Worm (Caenorhabditis elegans) whole organism, dauer: ENCODE measurements around the gene F58E6.5.

ENCODE experiments used
- unc-62 ChIP-seq: sonication (generic microtip); optimal IDR thresholded peaks from 2 replicates; lab custom pipeline; 2017; ENCODE audit warnings: missing biosample characterization, missing genetic modification reagents, missing genetic modification characterization

The F58E6.5 gene

ce11 chrV:9754459-9754858 is at the start of gene F58E6.5:
F58E6.5 (minus strand) TSS chrV:9754559.
- TF ChIP-seq unc-62 (GFP tag; lab: Kevin White, UChicago) = no peak

- no peak for TF ChIP-seq unc-62 (GFP tag; lab: Kevin White, UChicago)
Measured at ce11 chrV:9803176-9803575, 48.8 kb upstream of the F58E6.5 start, which contains the start of gene sru-39. sru-39 (plus strand) TSS chrV:9803476.

ce11 chrV:9801965-9802364 is 47.6 kb upstream of the F58E6.5 start, which contains the start of gene F46B6.10:
F46B6.10 (minus strand) TSS chrV:9802065.
- TF ChIP-seq unc-62 (GFP tag; lab: Kevin White, UChicago) = no peak

- TF ChIP-seq unc-62 (GFP tag; lab: Kevin White, UChicago) = no peak
Measured at ce11 chrV:9799076-9799475, 44.7 kb upstream of the F58E6.5 start, which contains the start of gene F46B6.13. F46B6.13 (minus strand) TSS chrV:9799176.

- TF ChIP-seq unc-62 (GFP tag; lab: Kevin White, UChicago) = no peak
Measured at ce11 chrV:9798212-9798611, 43.9 kb upstream of the F58E6.5 start.

- TF ChIP-seq unc-62 (GFP tag; lab: Kevin White, UChicago) = no peak
Measured at ce11 chrV:9796562-9796961, 42.2 kb upstream of the F58E6.5 start, which contains the start of gene F46B6.9. F46B6.9 (plus strand) TSS chrV:9796862.

- no peak for TF ChIP-seq unc-62 (GFP tag; lab: Kevin White, UChicago)
Measured at ce11 chrV:9796002-9796401, 41.6 kb upstream of the F58E6.5 start.

- no peak for TF ChIP-seq unc-62 (GFP tag; lab: Kevin White, UChicago)
Measured at ce11 chrV:9794997-9795396, 40.6 kb upstream of the F58E6.5 start.

ce11 chrV:9791332-9791731 is 37.0 kb upstream of the F58E6.5 start, which contains the start of gene lipl-2:
lipl-2 (plus strand) TSS chrV:9791567.
- TF ChIP-seq unc-62 (GFP tag; lab: Kevin White, UChicago) = no peak

- no peak for TF ChIP-seq unc-62 (GFP tag; lab: Kevin White, UChicago)
Measured at ce11 chrV:9789657-9790261, 35.4 kb upstream of the F58E6.5 start, which contains the start of gene ztf-7. ztf-7 (minus strand) TSS chrV:9789707.

ce11 chrV:9786721-9787131 is 32.4 kb upstream of the F58E6.5 start, which contains the start of gene F46B6.6:
F46B6.6 (minus strand) TSS chrV:9786868.
- TF ChIP-seq unc-62 (GFP tag; lab: Kevin White, UChicago) = no peak

ce11 chrV:9784215-9784614 is 29.9 kb upstream of the F58E6.5 start:
- no peak for TF ChIP-seq unc-62 (GFP tag; lab: Kevin White, UChicago)

- no peak for TF ChIP-seq unc-62 (GFP tag; lab: Kevin White, UChicago)
Measured at ce11 chrV:9782969-9783368, 28.6 kb upstream of the F58E6.5 start, which contains the start of gene F46B6.5. F46B6.5 (minus strand) TSS chrV:9783069.

- TF ChIP-seq unc-62 (GFP tag; lab: Kevin White, UChicago) = no peak
Measured at ce11 chrV:9782045-9782444, 27.7 kb upstream of the F58E6.5 start.

ce11 chrV:9779418-9779817 is 25.1 kb upstream of the F58E6.5 start, which contains the start of gene F46B6.4:
F46B6.4 (minus strand) TSS chrV:9779518.
- no peak for TF ChIP-seq unc-62 (GFP tag; lab: Kevin White, UChicago)

- no peak for TF ChIP-seq unc-62 (GFP tag; lab: Kevin White, UChicago)
Measured at ce11 chrV:9777645-9778044, 23.3 kb upstream of the F58E6.5 start, which contains the start of gene smg-4. smg-4 (minus strand) TSS chrV:9777745.

- TF ChIP-seq unc-62 (GFP tag; lab: Kevin White, UChicago) = no peak
Measured at ce11 chrV:9775734-9776133, 21.4 kb upstream of the F58E6.5 start, which contains the start of gene F46B6.12. F46B6.12 (minus strand) TSS chrV:9775834.
